Worm (Caenorhabditis elegans) whole organism, L2 larva: Measurements from ENCODE around the gene ccz-1.

Experiments used
- C34F6.9 ChIP-seq: fragments of 150-350 bp; optimal IDR thresholded peaks from 2 replicates; lab custom pipeline; 2014; ENCODE audit warnings: missing biosample characterization, missing genetic modification characterization
- F13H6.1 ChIP-seq: sonication (generic microtip); optimal IDR thresholded peaks from 2 replicates; lab custom pipeline; 2016; ENCODE audit warnings: missing genetic modification characterization, missing compliant biosample characterization
- R02D3.7 ChIP-seq: fragments of 150-350 bp; optimal IDR thresholded peaks from 2 replicates; lab custom pipeline; 2014; ENCODE audit warnings: missing biosample characterization, missing genetic modification characterization
- Y55F3AM.14 ChIP-seq: fragments of 200-800 bp; sonication (Bioruptor generic); optimal IDR thresholded peaks from 2 replicates; lab custom pipeline; 2018; ENCODE audit warnings: mild to moderate bottlenecking, missing genetic modification characterization, missing compliant biosample characterization
- ZK546.5 ChIP-seq: sonication (generic microtip); optimal IDR thresholded peaks from 2 replicates; lab custom pipeline; 2017; ENCODE audit warnings: missing biosample characterization, missing genetic modification characterization
- alr-1 ChIP-seq: fragments of 150-350 bp; optimal IDR thresholded peaks from 2 replicates; lab custom pipeline; 2014; ENCODE audit warnings: missing biosample characterization, missing genetic modification characterization
- ama-1 ChIP-seq: fragments of 150-350 bp; optimal IDR thresholded peaks from 2 replicates; lab custom pipeline; 2018; ENCODE audit warnings: inconsistent platforms
- blmp-1 ChIP-seq: sonication (generic microtip); optimal IDR thresholded peaks from 2 replicates; lab custom pipeline; 2017; ENCODE audit warnings: missing genetic modification characterization, mild to moderate bottlenecking, missing compliant biosample characterization, antibody characterized with exemption, moderate library complexity; ENCODE audit not compliant: insufficient read depth
- ceh-16 ChIP-seq: fragments of 150-350 bp; optimal IDR thresholded peaks from 2 replicates; lab custom pipeline; 2014; ENCODE audit warnings: missing biosample characterization, missing genetic modification characterization
- crh-2 ChIP-seq: sonication (generic microtip); optimal IDR thresholded peaks from 2 replicates; lab custom pipeline; 2017; ENCODE audit warnings: missing biosample characterization, missing genetic modification characterization
- dmd-4 ChIP-seq: sonication (generic microtip); optimal IDR thresholded peaks from 2 replicates; lab custom pipeline; 2017; ENCODE audit warnings: missing biosample characterization, missing genetic modification characterization
- egl-27 ChIP-seq: sonication (generic microtip); optimal IDR thresholded peaks from 3 replicates; lab custom pipeline; 2017; ENCODE audit warnings: missing biosample characterization, missing genetic modification reagents, missing genetic modification characterization
- elt-3 ChIP-seq: sonication (generic microtip); optimal IDR thresholded peaks from 2 replicates; lab custom pipeline; 2017; ENCODE audit warnings: missing biosample characterization, missing genetic modification characterization
- fos-1 ChIP-seq: fragments of 150-350 bp; optimal IDR thresholded peaks from 2 replicates; lab custom pipeline; 2014; ENCODE audit warnings: missing biosample characterization, missing genetic modification characterization
- gmeb-1 ChIP-seq: fragments of 150-350 bp; optimal IDR thresholded peaks from 2 replicates; lab custom pipeline; 2014; ENCODE audit warnings: missing biosample characterization, missing genetic modification characterization
- lin-11 ChIP-seq: fragments of 150-350 bp; sonication (generic microtip); optimal IDR thresholded peaks from 2 replicates; lab custom pipeline; 2014; ENCODE audit warnings: missing biosample characterization, missing genetic modification characterization, inconsistent platforms, mixed read lengths
- lin-13 ChIP-seq: fragments of 150-350 bp; optimal IDR thresholded peaks from 2 replicates; lab custom pipeline; 2014; ENCODE audit warnings: missing biosample characterization, missing genetic modification reagents, missing genetic modification characterization
- lsy-2 ChIP-seq, 2 experiments: fragments of 150-350 bp in 1 of 2; sonication (generic microtip) in 1 of 2; optimal IDR thresholded peaks; 2 replicates each; lab custom pipeline; 2014 to 2017; ENCODE audit warnings: missing biosample characterization in 2 of 2, missing genetic modification characterization in 2 of 2
- mab-5 ChIP-seq: fragments of 150-350 bp; optimal IDR thresholded peaks from 2 replicates; lab custom pipeline; 2014; ENCODE audit warnings: missing biosample characterization, missing genetic modification characterization
- mbf-1 ChIP-seq: sonication (generic microtip); optimal IDR thresholded peaks from 2 replicates; lab custom pipeline; 2017; ENCODE audit warnings: missing biosample characterization, missing genetic modification characterization
- mdl-1 ChIP-seq, 2 experiments: fragments of 150-350 bp in 1 of 2; sonication (generic microtip) in 1 of 2; optimal IDR thresholded peaks; 2 replicates each; lab custom pipeline; 2017; ENCODE audit warnings: missing biosample characterization in 2 of 2, missing genetic modification characterization in 2 of 2
- nhr-10 ChIP-seq: sonication (generic microtip); optimal IDR thresholded peaks from 2 replicates; lab custom pipeline; 2017; ENCODE audit warnings: missing biosample characterization, missing genetic modification characterization
- nhr-11 ChIP-seq: fragments of 150-350 bp; optimal IDR thresholded peaks from 2 replicates; lab custom pipeline; 2014; ENCODE audit warnings: missing biosample characterization, missing genetic modification characterization
- nhr-12 ChIP-seq: fragments of 150-350 bp; optimal IDR thresholded peaks from 2 replicates; lab custom pipeline; 2014; ENCODE audit warnings: missing biosample characterization, missing genetic modification characterization
- nhr-129 ChIP-seq: fragments of 150-350 bp; optimal IDR thresholded peaks from 2 replicates; lab custom pipeline; 2014; ENCODE audit warnings: missing biosample characterization, missing genetic modification characterization
- nhr-21 ChIP-seq: fragments of 150-350 bp; optimal IDR thresholded peaks from 2 replicates; lab custom pipeline; 2014; ENCODE audit warnings: missing biosample characterization, missing genetic modification characterization
- nhr-23 ChIP-seq: fragments of 150-350 bp; optimal IDR thresholded peaks from 2 replicates; lab custom pipeline; 2014; ENCODE audit warnings: missing biosample characterization, missing genetic modification reagents, missing genetic modification characterization
- nhr-25 ChIP-seq: fragments of 150-350 bp; sonication (generic microtip); optimal IDR thresholded peaks from 3 replicates; lab custom pipeline; 2014; ENCODE audit warnings: missing biosample characterization, missing genetic modification characterization
- nhr-77 ChIP-seq: fragments of 150-350 bp; optimal IDR thresholded peaks from 2 replicates; lab custom pipeline; 2014; ENCODE audit warnings: missing biosample characterization, missing genetic modification characterization
- peb-1 ChIP-seq: fragments of 150-350 bp; optimal IDR thresholded peaks from 2 replicates; lab custom pipeline; 2014; ENCODE audit warnings: missing biosample characterization, missing genetic modification characterization
- sem-4 ChIP-seq: fragments of 150-350 bp; optimal IDR thresholded peaks from 2 replicates; lab custom pipeline; 2014; ENCODE audit warnings: missing biosample characterization, missing genetic modification reagents, missing genetic modification characterization
- skn-1 ChIP-seq: sonication (generic microtip); optimal IDR thresholded peaks from 2 replicates; lab custom pipeline; 2017; ENCODE audit warnings: missing biosample characterization, missing genetic modification characterization
- sma-3 ChIP-seq: sonication (generic microtip); optimal IDR thresholded peaks from 2 replicates; lab custom pipeline; 2016; ENCODE audit warnings: missing genetic modification reagents, missing genetic modification characterization, missing compliant biosample characterization
- sma-9 ChIP-seq, 2 experiments: fragments of 150-350 bp in 1 of 2; sonication (generic microtip) in 1 of 2; optimal IDR thresholded peaks; 2 replicates each; lab custom pipeline; 2014 to 2016; ENCODE audit warnings: missing genetic modification characterization in 2 of 2, mild to moderate bottlenecking in 1 of 2, missing biosample characterization in 1 of 2, missing compliant biosample characterization in 1 of 2, missing genetic modification reagents in 1 of 2, moderate library complexity in 1 of 2
- snpc-4 ChIP-seq: fragments of 150-350 bp; optimal IDR thresholded peaks from 2 replicates; lab custom pipeline; 2014; ENCODE audit warnings: missing biosample characterization, missing genetic modification characterization
- unc-55 ChIP-seq: fragments of 150-350 bp; sonication (generic microtip); optimal IDR thresholded peaks from 3 replicates; lab custom pipeline; 2014; ENCODE audit warnings: missing biosample characterization, missing genetic modification reagents, missing genetic modification characterization
- unc-62 ChIP-seq: fragments of 150-350 bp; optimal IDR thresholded peaks from 2 replicates; lab custom pipeline; 2014; ENCODE audit warnings: missing biosample characterization, missing genetic modification reagents, missing genetic modification characterization
- zag-1 ChIP-seq: fragments of 150-350 bp; optimal IDR thresholded peaks from 2 replicates; lab custom pipeline; 2014; ENCODE audit warnings: missing biosample characterization, missing genetic modification characterization
- ztf-1 ChIP-seq: fragments of 200-800 bp; sonication (Bioruptor generic); conservative IDR thresholded peaks from 2 replicates; pipeline ENCODE4 v1.3.6; 2022; ENCODE audit warnings: missing genetic modification characterization, missing compliant biosample characterization
- ztf-11 ChIP-seq: sonication (generic microtip); optimal IDR thresholded peaks from 2 replicates; lab custom pipeline; 2017; ENCODE audit warnings: missing biosample characterization, missing genetic modification characterization
- ztf-4 ChIP-seq: fragments of 150-350 bp; optimal IDR thresholded peaks from 2 replicates; lab custom pipeline; 2014; ENCODE audit warnings: missing biosample characterization, missing genetic modification characterization

ccz-1 gene

ce11 chrV:13654394-13654792, 24.3 kb upstream of the ccz-1 start:
- TF ChIP-seq crh-2 (no peak), nhr-21 (tag; lab: Kevin White, UChicago) (no peak), sma-3 (GFP tag; lab: Kevin White, UChicago) (no peak), ZK546.5 (tag; lab: Kevin White, UChicago) (no peak), dmd-4 (tag; lab: Kevin White, UChicago) (no peak), F13H6.1 (tag; lab: Kevin White, UChicago) (no peak), unc-55 (GFP tag; lab: Kevin White, UChicago) (peak; percentile 18), C34F6.9 (tag; lab: Kevin White, UChicago) (no peak), ceh-16 (tag; lab: Kevin White, UChicago) (no peak)

DNA sequence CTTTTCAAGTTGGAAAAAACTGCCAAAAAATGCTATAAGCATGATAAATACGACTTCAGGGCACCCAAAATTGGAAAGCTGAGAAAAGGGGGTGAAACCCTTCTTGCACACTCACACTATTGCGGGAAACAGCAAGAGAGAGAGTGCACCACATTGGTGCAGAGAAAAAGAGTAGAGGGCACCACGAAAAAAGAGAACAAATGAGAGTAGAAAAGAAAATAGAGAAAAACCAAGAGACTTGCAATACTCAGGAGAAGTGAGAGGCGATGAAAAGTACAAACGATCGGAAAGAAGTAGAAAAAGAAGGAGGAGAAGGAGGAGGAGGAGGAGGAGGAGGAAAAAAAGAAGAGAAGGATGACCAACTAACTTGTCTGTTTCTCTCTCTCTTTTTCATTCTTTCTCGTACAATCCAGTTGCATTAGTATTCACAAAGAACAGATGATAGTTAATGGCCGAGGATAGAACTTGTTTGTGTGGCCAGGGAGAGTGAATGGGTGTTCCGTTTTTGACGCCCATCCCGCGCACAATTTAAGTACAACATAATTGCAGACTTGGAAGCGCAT, 23.4 kb upstream of the ccz-1 start:
- TF ChIP-seq mdl-1 (tag; optimal IDR thresholded peaks at IDR 0.05; lab: Kevin White, UChicago) (peak; percentile 48 to 61), nhr-21 (tag; lab: Kevin White, UChicago) (peak; percentile 54), nhr-25 (tag; lab: Kevin White, UChicago) (peak; percentile 62), snpc-4 (peak; percentile 52), sma-3 (GFP tag; lab: Kevin White, UChicago) (no peak), ceh-16 (tag; lab: Kevin White, UChicago) (peak; percentile 40), lsy-2 (tag; optimal IDR thresholded peaks at IDR 0.05; lab: Kevin White, UChicago) (peak; percentile 39 to 80), lin-13 (GFP tag; lab: Kevin White, UChicago) (peak; percentile 72), blmp-1 (tag; lab: Kevin White, UChicago) (peak; percentile 90), fos-1 (peak; percentile 66), ztf-4 (peak; percentile 69), unc-62 (GFP tag; lab: Kevin White, UChicago) (no peak), nhr-77 (tag; lab: Kevin White, UChicago) (no peak), elt-3 (no peak), C34F6.9 (tag; lab: Kevin White, UChicago) (peak; percentile 88), unc-55 (GFP tag; lab: Kevin White, UChicago) (peak; percentile 92), F13H6.1 (tag; lab: Kevin White, UChicago) (peak; percentile 80), ama-1 (lab: Kevin White, UChicago) (peak; percentile 76), egl-27 (tag; lab: Kevin White, UChicago) (peak; percentile 50), sma-9 (GFP tag; optimal IDR thresholded peaks at IDR 0.05; lab: Kevin White, UChicago) (peak; percentile 39), sma-9 (tag; optimal IDR thresholded peaks at IDR 0.05; lab: Kevin White, UChicago) (no peak), dmd-4 (tag; lab: Kevin White, UChicago) (no peak), nhr-129 (tag; lab: Kevin White, UChicago) (peak; percentile 89), peb-1 (no peak), Y55F3AM.14 (GFP tag; lab: Kevin White, UChicago) (peak; percentile 53), zag-1 (tag; lab: Kevin White, UChicago) (peak; percentile 90), sem-4 (tag; lab: Kevin White, UChicago) (peak; percentile 90), crh-2 (peak; percentile 93), mab-5 (tag; lab: Kevin White, UChicago) (peak; percentile 38), skn-1 (tag; lab: Kevin White, UChicago) (peak; percentile 32), ztf-1 (GFP tag; lab: Robert Waterston, UW) (no peak), nhr-12 (tag; lab: Kevin White, UChicago) (no peak), lin-11 (no peak)

DNA sequence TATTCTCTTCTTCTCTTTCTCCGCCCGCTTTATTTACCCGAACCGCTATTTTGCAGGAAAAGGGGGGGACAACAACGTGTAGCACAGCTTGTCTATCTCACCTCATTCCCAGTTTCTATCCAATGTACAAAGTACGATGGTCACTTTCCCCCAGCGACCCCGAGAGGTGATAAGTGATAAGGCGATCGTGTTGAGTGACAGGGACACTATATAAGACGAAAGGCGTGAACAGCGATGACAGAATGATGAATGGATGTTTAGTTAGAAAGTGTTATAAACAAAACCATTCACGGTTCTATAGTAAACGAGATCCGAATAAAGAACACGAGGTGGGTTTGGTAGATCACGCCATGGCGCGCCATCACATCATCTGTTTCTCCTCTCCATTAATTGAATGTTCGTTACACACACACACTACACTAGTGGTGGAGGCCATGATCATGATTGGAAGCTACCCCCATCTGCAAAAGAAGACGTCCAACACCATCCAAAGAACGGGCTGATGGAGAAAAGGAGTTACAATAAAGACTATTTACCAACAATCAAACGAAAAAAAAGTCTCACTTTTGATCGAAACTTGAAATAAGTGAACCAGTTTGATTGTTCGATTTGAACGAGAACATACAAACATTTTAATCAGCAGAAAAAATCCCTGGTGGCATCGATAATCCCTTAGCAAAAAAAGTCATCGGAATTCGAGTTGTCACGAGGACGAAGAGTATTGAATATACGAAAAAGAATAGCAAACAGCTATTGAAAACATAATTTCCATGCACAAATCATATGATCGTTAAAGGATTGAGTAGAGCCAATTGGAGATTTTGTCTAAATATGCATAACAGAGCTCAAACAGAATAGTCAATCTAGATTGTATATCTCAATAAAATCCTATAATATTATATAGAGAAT, 22.1 kb upstream of the ccz-1 start:
- TF ChIP-seq ztf-1 (GFP tag; lab: Robert Waterston, UW), result no peak
- no peak for TF ChIP-seq unc-55 (GFP tag; lab: Kevin White, UChicago)
- TF ChIP-seq R02D3.7 (tag; lab: Kevin White, UChicago), result no peak
- peak; percentile 90 for TF ChIP-seq sma-3 (GFP tag; lab: Kevin White, UChicago)
- peak; percentile 90 for TF ChIP-seq nhr-25 (tag; lab: Kevin White, UChicago)
- no peak for TF ChIP-seq ztf-11 (tag; lab: Kevin White, UChicago)
- peak; percentile 68 for TF ChIP-seq alr-1 (tag; lab: Kevin White, UChicago)
- no peak for TF ChIP-seq mbf-1 (tag; lab: Kevin White, UChicago)
- TF ChIP-seq F13H6.1 (tag; lab: Kevin White, UChicago), result peak; percentile 83
- peak; percentile 39 for TF ChIP-seq egl-27 (tag; lab: Kevin White, UChicago)
- TF ChIP-seq ztf-4, result peak; percentile 53
- peak; percentile 21 for TF ChIP-seq Y55F3AM.14 (GFP tag; lab: Kevin White, UChicago)
- peak; percentile 44 to 75 for TF ChIP-seq mdl-1 (tag; optimal IDR thresholded peaks at IDR 0.05; lab: Kevin White, UChicago)
- TF ChIP-seq peb-1, result no peak
- TF ChIP-seq dmd-4 (tag; lab: Kevin White, UChicago), result no peak
- no peak for TF ChIP-seq unc-62 (GFP tag; lab: Kevin White, UChicago)
- no peak for TF ChIP-seq nhr-11 (tag; lab: Kevin White, UChicago)
- no peak for TF ChIP-seq sem-4 (tag; lab: Kevin White, UChicago)
- peak; percentile 48 for TF ChIP-seq gmeb-1 (tag; lab: Kevin White, UChicago)
- TF ChIP-seq ama-1 (lab: Kevin White, UChicago), result peak; percentile 69
- TF ChIP-seq nhr-77 (tag; lab: Kevin White, UChicago), result no peak
- peak in 1 of 2 experiments; percentile 60 for TF ChIP-seq lsy-2 (tag; optimal IDR thresholded peaks at IDR 0.05; lab: Kevin White, UChicago)
- peak; percentile 89 for TF ChIP-seq fos-1
- peak; percentile 75 for TF ChIP-seq nhr-129 (tag; lab: Kevin White, UChicago)
- no peak for TF ChIP-seq nhr-10 (tag; lab: Kevin White, UChicago)
- no peak for TF ChIP-seq nhr-23 (tag; lab: Kevin White, UChicago)
- TF ChIP-seq sma-9 (GFP tag; optimal IDR thresholded peaks at IDR 0.05; lab: Kevin White, UChicago), result peak; percentile 85
- TF ChIP-seq sma-9 (tag; optimal IDR thresholded peaks at IDR 0.05; lab: Kevin White, UChicago), result no peak
- TF ChIP-seq zag-1 (tag; lab: Kevin White, UChicago), result no peak
- peak; percentile 43 for TF ChIP-seq skn-1 (tag; lab: Kevin White, UChicago)
- TF ChIP-seq lin-11, result no peak
- peak; percentile 93 for TF ChIP-seq blmp-1 (tag; lab: Kevin White, UChicago)
